Fruit fly (Drosophila melanogaster): ENCODE measurements around the gene Hml.

Hml gene

dm6 chr3L:13877904-13878303 lies 32.0 kb downstream of the Hml start (continued):
- TF ChIP-seq CG9609 (GFP tag; optimal IDR thresholded peaks at IDR 0.05) = no peak
- TF ChIP-seq Asciz (GFP tag; optimal IDR thresholded peaks at IDR 0.05) = peak; percentile 19

dm6 chr3L:13878729-13879128 lies 32.9 kb downstream of the Hml start, which contains the start of gene CG13737:
Gene CG13737, plus strand, starts transcription at chr3L:13878994.
- TF ChIP-seq nerfin-2 (GFP tag; IDR thresholded peaks at IDR 0.05; ENCODE audit: partially characterized antibody) (no peak), NC2β (GFP tag; optimal IDR thresholded peaks at IDR 0.05) (no peak), CG13894 (tag; optimal IDR thresholded peaks at IDR 0.05) (no peak), dysf (GFP tag; IDR thresholded peaks at IDR 0.05) (0 out of 3 replicates have a peak, but pooled peaks have one; percentile 11), Jarid2 (GFP tag; optimal IDR thresholded peaks at IDR 0.05) (peak; percentile 38), CG14014 (GFP tag; IDR thresholded peaks at IDR 0.05) (peak; percentile 9; the same call in 1 of the 2 replicates), CG2199 (GFP tag; IDR thresholded peaks at IDR 0.05) (peak; percentile 71; the same call in 2 of the 3 replicates), Six4 (GFP tag; optimal IDR thresholded peaks at IDR 0.05) (no peak), Spps (tag; optimal IDR thresholded peaks at IDR 0.05) (no peak), sd (tag; optimal IDR thresholded peaks at IDR 0.05) (no peak), Fer3 (tag; optimal IDR thresholded peaks at IDR 0.05) (no peak), grn (GFP tag; optimal IDR thresholded peaks at IDR 0.05) (no peak), CG12769 (tag; optimal IDR thresholded peaks at IDR 0.05) (peak; percentile 30), row (GFP tag; IDR thresholded peaks at IDR 0.05) (peak; percentile 49; the same call in 2 of the 3 replicates), CG9876 (GFP tag; optimal IDR thresholded peaks at IDR 0.05) (no peak), HLH54F (GFP tag; optimal IDR thresholded peaks at IDR 0.05) (no peak), CG11504 (tag; optimal IDR thresholded peaks at IDR 0.05) (peak; percentile 70), CG5245 (GFP tag; optimal IDR thresholded peaks at IDR 0.05) (no peak), CG13287 (GFP tag; IDR thresholded peaks at IDR 0.05; ENCODE audit: partially characterized antibody) (0 out of 2 replicates have a peak, but pooled peaks have one; percentile 11), CG17328 (GFP tag; IDR thresholded peaks at IDR 0.05) (0 out of 2 replicates have a peak, but pooled peaks have one; percentile 7), E2f2 (GFP tag; IDR thresholded peaks at IDR 0.05) (no peak), vvl (GFP tag; IDR thresholded peaks at IDR 0.05) (0 out of 2 replicates have a peak, but pooled peaks have one; percentile 15), Drgx (GFP tag; IDR thresholded peaks at IDR 0.05) (no peak; the same call in 1 of the 2 replicates), chinmo (GFP tag; IDR thresholded peaks at IDR 0.05; ENCODE audit: partially characterized antibody) (peak; percentile 82; the same call in 3 of the 4 replicates), CG10654 (GFP tag; optimal IDR thresholded peaks at IDR 0.05) (no peak), CG17361 (GFP tag; IDR thresholded peaks at IDR 0.05) (no peak), HHEX (GFP tag; optimal IDR thresholded peaks at IDR 0.05) (no peak), CG6791 (GFP tag; IDR thresholded peaks at IDR 0.05; ENCODE audit: partially characterized antibody) (no peak), CG5180 (GFP tag; optimal IDR thresholded peaks at IDR 0.05) (peak; percentile 6), Adf1 (GFP tag; IDR thresholded peaks at IDR 0.05) (peak; percentile 16; the same call in 1 of the 2 replicates), CG11696 (GFP tag; IDR thresholded peaks at IDR 0.05) (no peak), Ada2b (GFP tag; IDR thresholded peaks at IDR 0.05) (no peak), CG12071 (GFP tag; optimal IDR thresholded peaks at IDR 0.05) (peak; percentile 11), bab2 (GFP tag; optimal IDR thresholded peaks at IDR 0.05) (no peak), h (optimal IDR thresholded peaks at IDR 0.05) (no peak), Dip3 (GFP tag; optimal IDR thresholded peaks at IDR 0.05) (no peak)

- TF ChIP-seq twi (tag; optimal IDR thresholded peaks at IDR 0.05) (no peak), YL-1 (GFP tag; optimal IDR thresholded peaks at IDR 0.05) (no peak), H15 (GFP tag; IDR thresholded peaks at IDR 0.05) (no peak), Ptx1 (GFP tag; IDR thresholded peaks at IDR 0.05) (no peak), tll (GFP tag; optimal IDR thresholded peaks at IDR 0.05) (no peak), CG12769 (tag; optimal IDR thresholded peaks at IDR 0.05) (peak; percentile 77), luna (GFP tag; optimal IDR thresholded peaks at IDR 0.05) (no peak), CG8281 (tag; optimal IDR thresholded peaks at IDR 0.05) (peak; percentile 95), ERR (GFP tag; optimal IDR thresholded peaks at IDR 0.05) (no peak), CG4360 (GFP tag; IDR thresholded peaks at IDR 0.05) (no peak), ab (GFP tag; optimal IDR thresholded peaks at IDR 0.05) (no peak), Optix (GFP tag; IDR thresholded peaks at IDR 0.05) (no peak), CG15601 (tag; optimal IDR thresholded peaks at IDR 0.05) (no peak), zen (tag; optimal IDR thresholded peaks at IDR 0.05) (no peak)
These were observed 35.7 kb downstream of the Hml start for dm6 chr3L:13881555-13881954.
